Worm (Caenorhabditis elegans) whole organism, late embryonic: ENCODE measurements around the gene cyp-33C4.

Experiments used
- C08G9.2 ChIP-seq: sonication (generic microtip); optimal IDR thresholded peaks from 2 replicates; lab custom pipeline; 2016; ENCODE audit warnings: mild to moderate bottlenecking, missing genetic modification characterization, moderate library complexity, missing compliant biosample characterization
- F13H6.1 ChIP-seq: sonication (generic microtip); optimal IDR thresholded peaks from 2 replicates; lab custom pipeline; 2016; ENCODE audit warnings: missing genetic modification characterization, missing compliant biosample characterization
- T23F11.4 ChIP-seq: fragments of 200-800 bp; sonication (Bioruptor generic); optimal IDR thresholded peaks from 2 replicates; lab custom pipeline; 2018; ENCODE audit warnings: mild to moderate bottlenecking, missing genetic modification characterization, missing compliant biosample characterization
- Y22D7AL.16 ChIP-seq: sonication (generic microtip); optimal IDR thresholded peaks from 2 replicates; lab custom pipeline; 2016; ENCODE audit warnings: missing genetic modification characterization, missing compliant biosample characterization
- ahr-1 ChIP-seq: sonication (generic microtip); optimal IDR thresholded peaks from 2 replicates; lab custom pipeline; 2016; ENCODE audit warnings: missing genetic modification characterization, missing compliant biosample characterization
- ama-1 ChIP-seq: fragments of 150-350 bp; optimal IDR thresholded peaks from 2 replicates; lab custom pipeline; 2014
- ceh-18 ChIP-seq: sonication (generic microtip); optimal IDR thresholded peaks from 2 replicates; lab custom pipeline; 2016; ENCODE audit warnings: missing genetic modification characterization, missing compliant biosample characterization
- ceh-19 ChIP-seq: fragments of 200-800 bp; sonication (Bioruptor generic); optimal IDR thresholded peaks from 2 replicates; lab custom pipeline; 2018; ENCODE audit warnings: mild to moderate bottlenecking, missing genetic modification characterization, missing compliant biosample characterization
- ceh-22 ChIP-seq: sonication (generic microtip); optimal IDR thresholded peaks from 2 replicates; lab custom pipeline; 2017; ENCODE audit warnings: missing biosample characterization, missing genetic modification characterization
- ceh-24 ChIP-seq: sonication (generic microtip); optimal IDR thresholded peaks from 2 replicates; lab custom pipeline; 2016; ENCODE audit warnings: mild to moderate bottlenecking, missing genetic modification characterization, missing compliant biosample characterization
- ceh-34 ChIP-seq: sonication (generic microtip); optimal IDR thresholded peaks from 2 replicates; lab custom pipeline; 2016; ENCODE audit warnings: mild to moderate bottlenecking, missing genetic modification characterization, missing compliant biosample characterization
- ceh-48 ChIP-seq: sonication (generic microtip); optimal IDR thresholded peaks from 2 replicates; lab custom pipeline; 2016; ENCODE audit warnings: missing genetic modification characterization, inconsistent platforms, missing compliant biosample characterization
- che-1 ChIP-seq: sonication (generic microtip); optimal IDR thresholded peaks from 2 replicates; lab custom pipeline; 2016; ENCODE audit warnings: mild to moderate bottlenecking, missing genetic modification characterization, missing compliant biosample characterization
- dmd-4 ChIP-seq: sonication (generic microtip); optimal IDR thresholded peaks from 2 replicates; lab custom pipeline; 2016; ENCODE audit warnings: borderline replicate concordance, missing genetic modification characterization, missing compliant biosample characterization
- dve-1 ChIP-seq: sonication (generic microtip); optimal IDR thresholded peaks from 2 replicates; lab custom pipeline; 2017; ENCODE audit warnings: antibody characterized with exemption, mild to moderate bottlenecking, missing genetic modification characterization, missing compliant biosample characterization
- elt-2 ChIP-seq: sonication (generic microtip); optimal IDR thresholded peaks from 2 replicates; lab custom pipeline; 2016; ENCODE audit warnings: missing genetic modification reagents, missing genetic modification characterization, missing compliant biosample characterization
- elt-4 ChIP-seq: sonication (generic microtip); optimal IDR thresholded peaks from 2 replicates; lab custom pipeline; 2016; ENCODE audit warnings: missing genetic modification characterization, missing compliant biosample characterization
- ets-4 ChIP-seq: sonication (generic microtip); optimal IDR thresholded peaks from 2 replicates; lab custom pipeline; 2016; ENCODE audit warnings: missing genetic modification characterization, missing compliant biosample characterization
- eyg-1 ChIP-seq: sonication (generic microtip); optimal IDR thresholded peaks from 2 replicates; lab custom pipeline; 2016; ENCODE audit warnings: missing genotype, missing genetic modification characterization, missing compliant biosample characterization
- fax-1 ChIP-seq: sonication (generic microtip); optimal IDR thresholded peaks from 2 replicates; lab custom pipeline; 2016; ENCODE audit warnings: missing genotype, missing genetic modification characterization, missing compliant biosample characterization
- gmeb-2 ChIP-seq: sonication (generic microtip); optimal IDR thresholded peaks from 2 replicates; lab custom pipeline; 2016; ENCODE audit warnings: missing genetic modification characterization, inconsistent platforms, missing compliant biosample characterization
- hlh-30 ChIP-seq: sonication (generic microtip); optimal IDR thresholded peaks from 2 replicates; lab custom pipeline; 2017; ENCODE audit warnings: antibody characterized with exemption, missing genetic modification characterization, missing compliant biosample characterization; ENCODE audit not compliant: insufficient read depth
- lim-6 ChIP-seq: sonication (generic microtip); optimal IDR thresholded peaks from 2 replicates; lab custom pipeline; 2016; ENCODE audit warnings: missing genetic modification characterization, missing compliant biosample characterization
- lin-11 ChIP-seq: fragments of 200-800 bp; sonication (Bioruptor generic); optimal IDR thresholded peaks from 2 replicates; lab custom pipeline; 2018; ENCODE audit warnings: mild to moderate bottlenecking, missing genetic modification characterization, missing compliant biosample characterization
- madf-2 ChIP-seq: sonication (generic microtip); optimal IDR thresholded peaks from 2 replicates; lab custom pipeline; 2017; ENCODE audit warnings: missing genetic modification characterization, missing compliant biosample characterization
- mec-3 ChIP-seq: sonication (generic microtip); optimal IDR thresholded peaks from 2 replicates; lab custom pipeline; 2016; ENCODE audit warnings: borderline replicate concordance, missing genetic modification characterization, missing compliant biosample characterization
- nfya-1 ChIP-seq: sonication (generic microtip); optimal IDR thresholded peaks from 2 replicates; lab custom pipeline; 2017; ENCODE audit warnings: missing genetic modification characterization, mild to moderate bottlenecking, missing compliant biosample characterization, antibody characterized with exemption, moderate library complexity
- nhr-11 ChIP-seq: fragments of 150-350 bp; optimal IDR thresholded peaks from 2 replicates; lab custom pipeline; 2014; ENCODE audit warnings: missing biosample characterization, missing genetic modification characterization
- odd-2 ChIP-seq: sonication (generic microtip); optimal IDR thresholded peaks from 2 replicates; lab custom pipeline; 2017; ENCODE audit warnings: antibody characterized with exemption, mild to moderate bottlenecking, missing genetic modification characterization, missing compliant biosample characterization
- pax-1 ChIP-seq: fragments of 150-350 bp; optimal IDR thresholded peaks from 2 replicates; lab custom pipeline; 2014; ENCODE audit warnings: missing biosample characterization, missing genetic modification characterization
- pha-4 ChIP-seq: fragments of 150-350 bp; optimal IDR thresholded peaks from 2 replicates; lab custom pipeline; 2018; ENCODE audit warnings: missing biosample characterization, missing genetic modification reagents, missing genetic modification characterization
- ref-2 ChIP-seq: sonication (generic microtip); optimal IDR thresholded peaks from 2 replicates; lab custom pipeline; 2016; ENCODE audit warnings: missing genetic modification characterization, missing compliant biosample characterization
- rnt-1 ChIP-seq: sonication (generic microtip); optimal IDR thresholded peaks from 2 replicates; lab custom pipeline; 2016; ENCODE audit warnings: missing genetic modification characterization, missing compliant biosample characterization
- sdc-2 ChIP-seq: sonication (generic microtip); optimal IDR thresholded peaks from 2 replicates; lab custom pipeline; 2016; ENCODE audit warnings: missing genotype, missing genetic modification characterization, missing compliant biosample characterization
- syd-9 ChIP-seq: sonication (generic microtip); optimal IDR thresholded peaks from 2 replicates; lab custom pipeline; 2016; ENCODE audit warnings: mild to moderate bottlenecking, missing genetic modification characterization, moderate library complexity, missing compliant biosample characterization
- tbx-7 ChIP-seq: sonication (generic microtip); optimal IDR thresholded peaks from 2 replicates; lab custom pipeline; 2016; ENCODE audit warnings: missing genotype, missing genetic modification characterization, missing compliant biosample characterization
- ttx-3 ChIP-seq: sonication (generic microtip); optimal IDR thresholded peaks from 2 replicates; lab custom pipeline; 2016; ENCODE audit warnings: missing genetic modification reagents, missing genetic modification characterization, missing compliant biosample characterization
- unc-3 ChIP-seq, 2 experiments: fragments of 200-800 bp in 1 of 2; sonication (Bioruptor generic) in 1 of 2; sonication (generic microtip) in 1 of 2; conservative IDR thresholded peaks in 1 of 2; optimal IDR thresholded peaks in 1 of 2; 2 replicates each; pipeline versions ENCODE4 v1.3.6 to Lab custom; 2016 to 2022; ENCODE audit warnings: missing compliant biosample characterization in 2 of 2, missing genetic modification characterization in 2 of 2, missing genetic modification reagents in 1 of 2
- zip-5 ChIP-seq: sonication (generic microtip); optimal IDR thresholded peaks from 2 replicates; lab custom pipeline; 2016; ENCODE audit warnings: missing genetic modification characterization, missing compliant biosample characterization
- ztf-16 ChIP-seq: sonication (generic microtip); optimal IDR thresholded peaks from 2 replicates; lab custom pipeline; 2017; ENCODE audit warnings: missing genetic modification characterization, missing compliant biosample characterization

The cyp-33C4 gene

DNA sequence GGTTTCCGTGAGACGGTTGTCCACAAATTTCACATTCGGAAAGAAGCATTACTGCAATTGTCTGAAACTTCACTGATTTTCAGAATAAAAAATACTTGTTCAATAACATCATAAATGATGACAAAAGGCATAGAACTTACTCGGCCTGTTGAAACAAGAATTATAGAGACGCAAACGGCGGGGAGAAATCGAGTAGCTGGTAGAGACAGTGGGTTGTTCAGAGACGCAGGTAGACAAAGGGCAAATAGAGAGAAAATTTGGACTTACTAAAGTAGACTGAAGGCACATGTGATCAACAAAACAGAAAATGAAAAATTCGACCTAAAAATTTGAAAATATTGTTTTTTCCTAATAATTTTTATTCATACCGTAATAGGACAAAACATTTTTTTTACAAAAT, 23.8 kb downstream of the cyp-33C4 start, which contains the start of gene nhr-182:
nhr-182 (minus strand) TSS at position 178 of the 400 bp plus-strand sequence.
- no peak for TF ChIP-seq nfya-1
- TF ChIP-seq elt-2 (tag; lab: Kevin White, UChicago): no peak
- no peak for TF ChIP-seq T23F11.4 (GFP tag; lab: Kevin White, UChicago)
- TF ChIP-seq ahr-1 (tag; lab: Kevin White, UChicago): no peak
- no peak for TF ChIP-seq ets-4
- TF ChIP-seq nhr-11 (tag; lab: Kevin White, UChicago): no peak
- no peak for TF ChIP-seq ztf-16 (tag; lab: Kevin White, UChicago)
- TF ChIP-seq ttx-3: no peak
- TF ChIP-seq fax-1 (tag; lab: Kevin White, UChicago): no peak
- no peak for TF ChIP-seq zip-5 (tag; lab: Kevin White, UChicago)
- no peak for TF ChIP-seq ceh-24 (tag; lab: Kevin White, UChicago)
- TF ChIP-seq che-1 (tag; lab: Kevin White, UChicago): no peak
- no peak for TF ChIP-seq ceh-34 (tag; lab: Kevin White, UChicago)
- no peak for TF ChIP-seq ceh-48 (tag; lab: Kevin White, UChicago)

DNA sequence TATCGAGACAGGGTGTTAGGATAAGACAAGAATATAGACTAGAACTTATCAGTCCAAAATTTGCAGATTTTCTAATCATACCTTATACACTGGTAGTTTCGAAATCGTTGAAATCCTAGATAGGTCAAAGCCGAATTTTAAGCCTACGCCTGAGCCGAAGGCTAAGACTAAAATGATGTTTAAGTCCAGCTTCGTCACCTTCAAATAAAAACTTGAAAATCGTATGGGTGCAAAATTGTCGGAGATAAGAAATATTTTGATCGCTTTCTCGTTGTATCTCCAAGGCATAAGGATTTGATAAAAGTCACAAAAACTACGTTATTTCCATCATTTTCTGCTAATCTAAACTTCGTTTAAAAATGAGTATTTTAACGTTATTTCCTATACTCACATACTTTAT, 24.7 kb downstream of the cyp-33C4 start, which contains the start of gene F41B5.12:
F41B5.12 (plus strand) TSS at position 301 of the 400 bp plus-strand sequence.
- TF ChIP-seq pax-1 (tag; lab: Kevin White, UChicago) (no peak), dve-1 (tag; lab: Kevin White, UChicago) (no peak), F13H6.1 (tag; lab: Kevin White, UChicago) (no peak), sdc-2 (no peak), C08G9.2 (no peak), lim-6 (no peak), ceh-18 (tag; lab: Kevin White, UChicago) (no peak)
- TF ChIP-seq, all 69 proteins: peak for 0

DNA sequence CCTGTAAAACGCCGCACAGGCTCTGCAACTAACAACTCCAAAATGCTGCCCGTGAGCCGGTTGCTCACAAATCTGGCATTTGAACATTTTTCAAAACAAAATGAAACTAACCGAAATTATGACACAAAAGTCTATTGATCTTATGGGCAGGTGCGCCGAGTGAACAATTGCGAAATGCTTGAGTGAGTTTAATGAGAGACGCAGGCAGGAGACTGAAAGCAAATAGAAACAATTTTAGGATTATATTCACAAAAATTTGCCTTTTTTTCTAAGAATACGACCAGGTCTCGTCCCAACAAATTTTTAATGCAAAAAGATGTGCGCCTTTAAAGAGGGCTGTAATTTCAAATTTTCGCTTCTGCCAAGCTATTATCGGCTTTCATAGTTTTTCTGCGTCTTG, 28.5 kb downstream of the cyp-33C4 start, which contains the start of gene nhr-183:
nhr-183 (minus strand) TSS at position 180 of the 400 bp plus-strand sequence.
- TF ChIP-seq pha-4 (tag; lab: Kevin White, UChicago) (no peak), ref-2 (tag; lab: Kevin White, UChicago) (no peak), F13H6.1 (tag; lab: Kevin White, UChicago) (no peak), ceh-22 (tag; lab: Kevin White, UChicago) (no peak), pax-1 (tag; lab: Kevin White, UChicago) (peak; percentile 69)

DNA sequence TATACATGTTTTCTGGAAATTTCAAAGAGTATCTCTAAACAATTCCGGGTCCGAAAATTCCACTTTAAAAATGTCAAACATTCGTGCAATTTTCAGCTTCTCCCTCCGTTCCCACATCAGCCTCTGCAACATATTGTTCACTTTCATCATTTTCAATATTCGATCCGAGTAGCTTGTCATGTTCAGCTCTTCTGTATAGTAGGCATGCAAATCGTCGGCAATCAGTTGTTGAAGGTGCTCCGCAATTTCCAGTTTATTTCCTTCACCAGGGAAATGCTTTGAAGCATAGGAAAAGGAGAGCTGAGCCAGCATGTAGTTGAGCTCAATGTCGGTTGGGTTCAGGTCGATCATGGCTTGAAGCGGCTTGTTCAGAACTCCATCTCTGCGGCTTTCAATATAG, 29.0 kb downstream of the cyp-33C4 start:
- no peak for TF ChIP-seq nfya-1
- no peak for TF ChIP-seq rnt-1
- no peak for TF ChIP-seq hlh-30 (tag; lab: Kevin White, UChicago)
- no peak for TF ChIP-seq dve-1 (tag; lab: Kevin White, UChicago)
- TF ChIP-seq elt-4 (tag; lab: Kevin White, UChicago): no peak
- TF ChIP-seq ttx-3: no peak
- no peak for TF ChIP-seq mec-3 (tag; lab: Kevin White, UChicago)
- no peak for TF ChIP-seq lim-6
- no peak for TF ChIP-seq zip-5 (tag; lab: Kevin White, UChicago)
- no peak for TF ChIP-seq eyg-1 (tag; lab: Kevin White, UChicago)
- no peak for TF ChIP-seq ceh-19
- no peak for TF ChIP-seq fax-1 (tag; lab: Kevin White, UChicago)
- TF ChIP-seq tbx-7 (tag; lab: Kevin White, UChicago): no peak
- no peak for TF ChIP-seq syd-9
- no peak for TF ChIP-seq gmeb-2 (tag; lab: Kevin White, UChicago)
- no peak for TF ChIP-seq madf-2 (tag; lab: Kevin White, UChicago)
- TF ChIP-seq, all 69 proteins: peak for 0

DNA sequence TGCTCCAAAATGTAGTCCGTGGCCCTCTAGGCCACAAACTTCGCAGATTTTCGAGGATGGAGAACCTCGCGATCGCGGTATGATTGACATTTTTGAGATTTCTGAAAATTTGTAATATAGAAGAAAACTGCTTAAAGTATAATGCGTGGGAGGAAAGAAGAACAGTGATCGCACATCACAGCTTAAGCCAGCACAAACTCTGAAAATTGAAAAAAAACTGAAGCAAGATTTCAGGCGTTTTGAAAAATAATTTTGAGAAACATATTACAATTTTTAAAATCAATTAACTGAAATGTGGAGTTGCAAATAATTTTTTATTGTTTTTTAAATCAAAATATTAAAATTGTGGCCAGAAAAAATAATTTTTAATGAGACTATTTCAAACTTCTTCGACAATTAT, 31.0 kb downstream of the cyp-33C4 start, which contains the start of gene nhr-275:
nhr-275 (minus strand) TSS at position 101 of the 400 bp plus-strand sequence.
- TF ChIP-seq lin-11 (tag; lab: Kevin White, UChicago) (no peak), Y22D7AL.16 (tag; lab: Kevin White, UChicago) (no peak), nhr-11 (tag; lab: Kevin White, UChicago) (no peak), dmd-4 (tag; lab: Kevin White, UChicago) (no peak), rnt-1 (no peak), unc-3 (GFP tag; conservative IDR thresholded peaks at IDR 0.05; lab: Robert Waterston, UW) (no peak), unc-3 (tag; optimal IDR thresholded peaks at IDR 0.05; lab: Kevin White, UChicago) (no peak), odd-2 (tag; lab: Kevin White, UChicago) (no peak), ama-1 (lab: Kevin White, UChicago) (no peak), ceh-34 (tag; lab: Kevin White, UChicago) (no peak), eyg-1 (tag; lab: Kevin White, UChicago) (no peak)
